Worm (Caenorhabditis elegans): ENCODE data around the gene spp-8.

ce11 chrIV:8498773-8499360, 17.4 kb downstream of the spp-8 start, which contains the start of the genes acdh-13 and mesp-1:
- no peak for TF ChIP-seq hmbx-1 (tag; optimal IDR thresholded peaks at IDR 0.05)
- TF ChIP-seq ama-1 (optimal IDR thresholded peaks at IDR 0.05), result no peak
- no peak for TF ChIP-seq pes-1 (GFP tag; IDR thresholded peaks at IDR 0.05)
- TF ChIP-seq scrt-1 (GFP tag; IDR thresholded peaks at IDR 0.05), result no peak
- no peak for TF ChIP-seq hnd-1 (tag; optimal IDR thresholded peaks at IDR 0.05)
- no peak for TF ChIP-seq aly-1 (tag; optimal IDR thresholded peaks at IDR 0.05)
- peak; percentile 54; the same call in 1 of the 2 replicates for TF ChIP-seq tbx-37 (GFP tag; conservative IDR thresholded peaks at IDR 0.05)
- TF ChIP-seq ceh-36 (tag; optimal IDR thresholded peaks at IDR 0.05), result no peak
- no peak for TF ChIP-seq flt-1 (GFP tag; IDR thresholded peaks at IDR 0.05)
- no peak for TF ChIP-seq ets-7 (tag; optimal IDR thresholded peaks at IDR 0.05)
- TF ChIP-seq ceh-13 (GFP tag; optimal IDR thresholded peaks at IDR 0.05), result no peak
- TF ChIP-seq F13C5.2 (tag; optimal IDR thresholded peaks at IDR 0.05), result no peak
